Worm (Caenorhabditis elegans): Measurements from ENCODE around the gene F35D11.3.

Gene F35D11.3

ce11 chrII:4608073-4608472 lies at the start of gene F35D11.3:
Gene F35D11.3, plus strand, starts transcription at chrII:4608372.
- TF ChIP-seq ceh-36 (tag; optimal IDR thresholded peaks at IDR 0.05) (no peak), tbx-37 (GFP tag; conservative IDR thresholded peaks at IDR 0.05) (no peak), B0310.2 (tag; optimal IDR thresholded peaks at IDR 0.05) (no peak), ama-1 (optimal IDR thresholded peaks at IDR 0.05) (no peak), hmg-4 (GFP tag; optimal IDR thresholded peaks at IDR 0.05) (no peak)

DNA sequence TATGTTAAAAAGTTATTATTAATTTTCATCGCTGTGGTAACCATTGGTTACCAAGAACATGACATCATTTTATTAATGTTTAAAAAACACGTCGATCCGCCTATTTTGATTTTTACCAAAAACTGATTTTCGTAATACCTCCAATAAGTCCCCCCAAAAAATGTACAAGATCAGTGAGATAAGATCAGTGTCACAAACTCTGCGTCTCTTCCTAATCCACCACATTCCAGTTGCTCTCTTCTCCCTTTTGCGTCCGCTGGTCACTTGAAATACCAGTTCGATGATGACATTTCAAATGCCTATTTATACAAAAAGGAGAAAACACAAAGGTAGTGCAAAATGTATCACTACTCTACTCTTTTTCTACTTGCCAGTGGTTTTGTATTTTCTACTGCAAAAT lies 48.1 kb upstream of the F35D11.3 start, which contains the start of gene M03A1.8:
Gene M03A1.8 (plus strand): TSS at position 269 of the 400 bp plus-strand sequence.
- TF ChIP-seq B0310.2 (tag; optimal IDR thresholded peaks at IDR 0.05) (no peak), F13C5.2 (tag; optimal IDR thresholded peaks at IDR 0.05) (no peak), hnd-1 (tag; optimal IDR thresholded peaks at IDR 0.05) (no peak), ets-7 (tag; optimal IDR thresholded peaks at IDR 0.05) (no peak), hmg-4 (GFP tag; optimal IDR thresholded peaks at IDR 0.05) (no peak)

DNA sequence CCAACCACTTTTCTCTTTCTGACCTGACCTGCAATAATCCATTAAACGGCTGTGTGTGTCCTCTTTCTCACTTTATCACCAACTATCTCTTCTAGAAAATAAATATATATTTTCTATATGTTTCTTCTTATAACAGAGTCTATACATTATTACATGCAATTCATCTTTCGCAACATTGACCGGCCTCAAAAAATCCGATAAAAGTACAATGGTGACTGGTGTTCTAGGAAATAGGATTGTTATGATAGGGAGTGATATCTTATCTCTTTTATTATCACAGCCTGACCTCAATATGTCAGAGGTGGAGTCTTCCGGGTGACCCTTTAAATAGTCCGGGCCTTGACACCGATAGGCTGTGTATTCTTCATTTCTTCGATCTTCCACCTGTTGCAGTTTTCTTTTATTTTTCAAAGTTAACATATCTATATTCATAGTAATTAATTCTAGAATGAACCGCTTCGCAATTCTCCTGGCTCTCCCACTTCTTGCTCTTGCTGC lies 45.6 kb upstream of the F35D11.3 start, which contains the start of gene dao-2:
Gene dao-2 (plus strand): TSS at position 448 of the 498 bp plus-strand sequence.
- TF ChIP-seq flt-1 (GFP tag; IDR thresholded peaks at IDR 0.05) (no peak), B0310.2 (tag; optimal IDR thresholded peaks at IDR 0.05) (no peak), tra-4 (tag; optimal IDR thresholded peaks at IDR 0.05) (no peak), scrt-1 (GFP tag; IDR thresholded peaks at IDR 0.05) (no peak), tbx-37 (GFP tag; conservative IDR thresholded peaks at IDR 0.05) (no peak), ets-7 (tag; optimal IDR thresholded peaks at IDR 0.05) (no peak), ama-1 (optimal IDR thresholded peaks at IDR 0.05) (no peak), ceh-36 (tag; optimal IDR thresholded peaks at IDR 0.05) (no peak), aly-1 (tag; optimal IDR thresholded peaks at IDR 0.05) (no peak), sea-1 (GFP tag; conservative IDR thresholded peaks at IDR 0.05) (no peak), F13C5.2 (tag; optimal IDR thresholded peaks at IDR 0.05) (no peak), hmg-4 (GFP tag; optimal IDR thresholded peaks at IDR 0.05) (no peak)

- no peak for TF ChIP-seq tbx-11 (GFP tag; IDR thresholded peaks at IDR 0.05)
- TF ChIP-seq tbx-37 (GFP tag; conservative IDR thresholded peaks at IDR 0.05), result no peak
- no peak for TF ChIP-seq tra-4 (tag; optimal IDR thresholded peaks at IDR 0.05)
- TF ChIP-seq sea-1 (GFP tag; conservative IDR thresholded peaks at IDR 0.05), result no peak
- no peak for TF ChIP-seq hnd-1 (tag; optimal IDR thresholded peaks at IDR 0.05)
- no peak for TF ChIP-seq hmbx-1 (tag; optimal IDR thresholded peaks at IDR 0.05)
- TF ChIP-seq pes-1 (GFP tag; IDR thresholded peaks at IDR 0.05), result no peak
- no peak for TF ChIP-seq B0310.2 (tag; optimal IDR thresholded peaks at IDR 0.05)
- no peak for TF ChIP-seq hmg-4 (GFP tag; optimal IDR thresholded peaks at IDR 0.05)
- TF ChIP-seq F13C5.2 (tag; optimal IDR thresholded peaks at IDR 0.05), result no peak
- no peak for TF ChIP-seq aly-1 (tag; optimal IDR thresholded peaks at IDR 0.05)
- no peak for TF ChIP-seq ama-1 (optimal IDR thresholded peaks at IDR 0.05)
- TF ChIP-seq ceh-13 (GFP tag; optimal IDR thresholded peaks at IDR 0.05), result no peak
- no peak for TF ChIP-seq scrt-1 (GFP tag; IDR thresholded peaks at IDR 0.05)
Measured at ce11 chrII:4565205-4565604, 43.0 kb upstream of the F35D11.3 start.

DNA sequence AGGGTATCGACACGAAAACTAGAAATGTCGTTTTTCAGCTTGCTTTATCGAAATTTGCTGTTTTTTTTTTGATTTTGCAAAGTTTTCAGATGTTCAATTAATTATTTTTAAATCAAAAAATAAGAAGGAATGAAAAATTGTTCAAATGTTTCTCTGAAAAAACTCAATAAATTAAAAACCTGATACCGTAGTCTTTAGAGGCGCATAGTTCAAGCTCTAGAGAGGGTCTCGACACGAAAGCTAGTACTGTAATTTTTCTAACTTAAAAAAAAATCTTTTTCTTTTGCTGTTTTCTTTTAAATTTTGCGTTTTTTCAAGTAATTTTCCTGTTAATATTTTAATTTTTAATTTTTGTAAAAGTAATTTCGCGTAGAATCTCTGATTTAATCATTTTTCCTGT lies 41.9 kb upstream of the F35D11.3 start:
- no peak for TF ChIP-seq tbx-37 (GFP tag; conservative IDR thresholded peaks at IDR 0.05)
- no peak for TF ChIP-seq tra-4 (tag; optimal IDR thresholded peaks at IDR 0.05)
- TF ChIP-seq flt-1 (GFP tag; IDR thresholded peaks at IDR 0.05), result no peak
- no peak for TF ChIP-seq ceh-13 (GFP tag; optimal IDR thresholded peaks at IDR 0.05)
- TF ChIP-seq ets-7 (tag; optimal IDR thresholded peaks at IDR 0.05), result no peak

ce11 chrII:4571112-4571511 lies 37.1 kb upstream of the F35D11.3 start:
- TF ChIP-seq hmg-4 (GFP tag; optimal IDR thresholded peaks at IDR 0.05) (peak; percentile 75), pes-1 (GFP tag; IDR thresholded peaks at IDR 0.05) (peak; percentile 29; the same call in 1 of the 2 replicates), scrt-1 (GFP tag; IDR thresholded peaks at IDR 0.05) (peak; percentile 74), B0310.2 (tag; optimal IDR thresholded peaks at IDR 0.05) (no peak), F13C5.2 (tag; optimal IDR thresholded peaks at IDR 0.05) (peak; percentile 32), ceh-36 (tag; optimal IDR thresholded peaks at IDR 0.05) (no peak)

DNA sequence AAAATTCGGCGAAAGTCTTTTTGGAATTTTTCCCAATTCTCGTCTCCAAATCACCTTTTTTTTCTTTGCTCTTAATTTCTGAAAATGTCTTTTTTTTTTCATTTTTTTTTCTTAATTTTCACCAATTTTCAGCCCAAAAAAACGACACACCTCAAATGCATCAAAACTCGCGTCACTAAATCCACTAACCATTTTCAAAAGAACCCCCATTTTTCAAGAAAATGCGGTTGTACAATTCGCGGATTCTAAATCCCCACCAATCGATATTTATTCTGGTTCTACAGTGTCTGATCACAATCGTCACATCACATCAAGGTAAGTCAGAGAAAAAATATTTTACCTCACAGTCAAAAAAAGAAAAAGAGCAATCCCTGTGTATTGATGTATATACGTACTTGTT lies 36.3 kb upstream of the F35D11.3 start, which contains the start of gene vab-1:
Gene vab-1 (plus strand): TSS at position 133 of the 400 bp plus-strand sequence.
- TF ChIP-seq scrt-1 (GFP tag; IDR thresholded peaks at IDR 0.05), result no peak
- no peak for TF ChIP-seq ets-7 (tag; optimal IDR thresholded peaks at IDR 0.05)
- TF ChIP-seq tbx-37 (GFP tag; conservative IDR thresholded peaks at IDR 0.05), result no peak
- TF ChIP-seq B0310.2 (tag; optimal IDR thresholded peaks at IDR 0.05), result no peak
- TF ChIP-seq sea-1 (GFP tag; conservative IDR thresholded peaks at IDR 0.05), result no peak
- no peak for TF ChIP-seq F13C5.2 (tag; optimal IDR thresholded peaks at IDR 0.05)
- TF ChIP-seq tra-4 (tag; optimal IDR thresholded peaks at IDR 0.05), result no peak
- no peak for TF ChIP-seq ceh-36 (tag; optimal IDR thresholded peaks at IDR 0.05)
- no peak for TF ChIP-seq tbx-11 (GFP tag; IDR thresholded peaks at IDR 0.05)
- no peak for TF ChIP-seq aly-1 (tag; optimal IDR thresholded peaks at IDR 0.05)
- no peak for TF ChIP-seq hmg-4 (GFP tag; optimal IDR thresholded peaks at IDR 0.05)
- TF ChIP-seq ama-1 (optimal IDR thresholded peaks at IDR 0.05), result no peak
- TF ChIP-seq pes-1 (GFP tag; IDR thresholded peaks at IDR 0.05), result no peak
- TF ChIP-seq hnd-1 (tag; optimal IDR thresholded peaks at IDR 0.05), result no peak
- no peak for TF ChIP-seq flt-1 (GFP tag; IDR thresholded peaks at IDR 0.05)
- no peak for TF ChIP-seq ceh-13 (GFP tag; optimal IDR thresholded peaks at IDR 0.05)
- no peak for TF ChIP-seq hmbx-1 (tag; optimal IDR thresholded peaks at IDR 0.05)

ce11 chrII:4572579-4572978 lies 35.6 kb upstream of the F35D11.3 start:
- no peak for TF ChIP-seq sea-1 (GFP tag; conservative IDR thresholded peaks at IDR 0.05)
- no peak for TF ChIP-seq B0310.2 (tag; optimal IDR thresholded peaks at IDR 0.05)
- no peak for TF ChIP-seq tbx-11 (GFP tag; IDR thresholded peaks at IDR 0.05)
- TF ChIP-seq ceh-13 (GFP tag; optimal IDR thresholded peaks at IDR 0.05), result no peak
- TF ChIP-seq hmbx-1 (tag; optimal IDR thresholded peaks at IDR 0.05), result no peak
- TF ChIP-seq ets-7 (tag; optimal IDR thresholded peaks at IDR 0.05), result no peak
- TF ChIP-seq ama-1 (optimal IDR thresholded peaks at IDR 0.05), result no peak
- TF ChIP-seq flt-1 (GFP tag; IDR thresholded peaks at IDR 0.05), result no peak
- TF ChIP-seq ceh-36 (tag; optimal IDR thresholded peaks at IDR 0.05), result no peak
- no peak for TF ChIP-seq tbx-37 (GFP tag; conservative IDR thresholded peaks at IDR 0.05)
- no peak for TF ChIP-seq F13C5.2 (tag; optimal IDR thresholded peaks at IDR 0.05)
- no peak for TF ChIP-seq hmg-4 (GFP tag; optimal IDR thresholded peaks at IDR 0.05)
- no peak for TF ChIP-seq tra-4 (tag; optimal IDR thresholded peaks at IDR 0.05)
- no peak for TF ChIP-seq aly-1 (tag; optimal IDR thresholded peaks at IDR 0.05)
- no peak for TF ChIP-seq pes-1 (GFP tag; IDR thresholded peaks at IDR 0.05)
